Worm (Caenorhabditis elegans) whole organism, early embryonic: ENCODE measurements around the gene F22E5.17.

Experiments
- B0310.2 ChIP-seq: sonication (generic microtip); optimal IDR thresholded peaks from 2 replicates; lab custom pipeline; 2016; ENCODE audit warnings: mild to moderate bottlenecking, missing genetic modification characterization, missing compliant biosample characterization
- F13C5.2 ChIP-seq: sonication (generic microtip); optimal IDR thresholded peaks from 2 replicates; lab custom pipeline; 2017; ENCODE audit warnings: mild to moderate bottlenecking, missing genetic modification characterization, inconsistent platforms, missing compliant biosample characterization
- aly-1 ChIP-seq: sonication (generic microtip); optimal IDR thresholded peaks from 2 replicates; lab custom pipeline; 2016; ENCODE audit warnings: missing genetic modification characterization, missing compliant biosample characterization
- ama-1 ChIP-seq: fragments of 150-350 bp; optimal IDR thresholded peaks from 2 replicates; lab custom pipeline; 2014
- ceh-13 ChIP-seq: fragments of 200-800 bp; sonication (Bioruptor generic); optimal IDR thresholded peaks from 2 replicates; lab custom pipeline; 2018; ENCODE audit warnings: mild to moderate bottlenecking, missing genetic modification characterization, missing compliant biosample characterization
- ceh-36 ChIP-seq: sonication (generic microtip); optimal IDR thresholded peaks from 2 replicates; lab custom pipeline; 2016; ENCODE audit warnings: missing genetic modification characterization, inconsistent platforms, missing compliant biosample characterization
- ets-7 ChIP-seq: sonication (generic microtip); optimal IDR thresholded peaks from 2 replicates; lab custom pipeline; 2016; ENCODE audit warnings: missing genotype, missing genetic modification characterization, missing compliant biosample characterization
- flt-1 ChIP-seq: fragments of 200-800 bp; sonication (Bioruptor generic); IDR thresholded peaks from 2 replicates; pipeline ENCODE4 v1.3.6; 2022; ENCODE audit warnings: missing genetic modification characterization, missing compliant biosample characterization
- hmbx-1 ChIP-seq: sonication (generic microtip); optimal IDR thresholded peaks from 2 replicates; lab custom pipeline; 2016; ENCODE audit warnings: mild to moderate bottlenecking, missing genetic modification characterization, missing compliant biosample characterization
- hmg-4 ChIP-seq: fragments of 200-800 bp; sonication (Bioruptor generic); optimal IDR thresholded peaks from 2 replicates; lab custom pipeline; 2018; ENCODE audit warnings: mild to moderate bottlenecking, missing genetic modification characterization, missing compliant biosample characterization
- hnd-1 ChIP-seq: sonication (generic microtip); optimal IDR thresholded peaks from 2 replicates; lab custom pipeline; 2016; ENCODE audit warnings: missing genetic modification characterization, missing compliant biosample characterization
- pes-1 ChIP-seq: fragments of 200-800 bp; sonication (Bioruptor generic); IDR thresholded peaks from 2 replicates; pipeline ENCODE4 v1.3.6; 2022; ENCODE audit warnings: missing genetic modification reagents, missing genetic modification characterization, missing compliant biosample characterization
- scrt-1 ChIP-seq: fragments of 200-800 bp; sonication (Bioruptor generic); IDR thresholded peaks from 2 replicates; pipeline ENCODE4 v1.3.6; 2022; ENCODE audit warnings: missing genetic modification characterization, missing compliant biosample characterization
- sea-1 ChIP-seq: fragments of 200-800 bp; sonication (Bioruptor generic); conservative IDR thresholded peaks from 2 replicates; pipeline ENCODE4 v1.3.6; 2022; ENCODE audit warnings: missing genetic modification characterization, missing compliant biosample characterization
- tbx-11 ChIP-seq: fragments of 200-800 bp; sonication (Bioruptor generic); IDR thresholded peaks from 2 replicates; pipeline ENCODE4 v1.3.6; 2022; ENCODE audit warnings: missing genetic modification characterization, missing compliant biosample characterization
- tbx-37 ChIP-seq: fragments of 200-800 bp; sonication (Bioruptor generic); conservative IDR thresholded peaks from 2 replicates; pipeline ENCODE4 v1.3.6; 2022; ENCODE audit warnings: missing genetic modification reagents, missing genetic modification characterization, missing compliant biosample characterization
- tra-4 ChIP-seq: sonication (generic microtip); optimal IDR thresholded peaks from 2 replicates; lab custom pipeline; 2017; ENCODE audit warnings: missing genetic modification characterization, missing compliant biosample characterization

The F22E5.17 gene

DNA sequence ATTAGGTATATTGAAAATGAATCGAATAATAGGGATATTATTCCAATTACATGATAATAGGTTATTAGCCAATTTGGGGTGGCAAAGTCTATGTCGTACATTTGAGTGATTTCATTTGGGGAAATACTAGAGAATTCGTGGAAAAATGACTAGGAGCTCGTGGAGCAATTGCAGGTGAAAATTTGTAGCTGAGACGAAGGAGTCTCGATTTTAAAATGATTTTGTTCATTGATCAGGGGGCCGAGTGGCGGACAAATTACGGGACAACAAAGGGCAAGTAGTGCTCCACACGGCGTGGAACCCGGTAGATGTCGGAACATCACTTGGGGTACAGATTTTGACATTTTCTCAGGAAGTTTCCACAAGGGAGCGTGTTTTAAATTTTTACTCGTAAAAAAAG, 20.5 kb downstream of the F22E5.17 start, which contains the start of gene sri-62:
Gene sri-62, minus strand, starts transcription at position 101 of the 400 bp plus-strand sequence.
- TF ChIP-seq ama-1, result no peak
- no peak for TF ChIP-seq F13C5.2
- TF ChIP-seq tbx-37, result no peak
- no peak for TF ChIP-seq aly-1 (tag; lab: Kevin White, UChicago)

DNA sequence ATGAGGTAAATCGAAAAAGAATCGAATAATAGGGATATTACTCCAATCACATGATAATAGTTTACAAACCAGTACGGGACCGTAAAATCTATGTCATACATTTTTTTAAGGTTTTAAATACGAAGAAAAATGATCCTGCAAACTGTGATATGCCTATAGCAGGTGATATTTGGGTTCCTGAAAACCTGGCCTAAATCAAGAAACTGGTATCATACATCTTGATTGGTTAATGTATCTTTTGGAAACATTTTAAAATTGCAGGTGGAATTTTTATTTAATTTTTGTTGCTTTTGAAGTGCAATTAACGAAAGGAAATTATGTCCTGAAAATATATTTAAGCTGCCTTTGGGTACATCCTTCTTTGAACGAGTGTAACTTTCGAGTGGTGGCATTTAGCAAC, 22.4 kb downstream of the F22E5.17 start, which contains the start of gene sri-61:
Gene sri-61, minus strand, starts transcription at position 101 of the 400 bp plus-strand sequence.
- TF ChIP-seq tbx-37, result no peak
- TF ChIP-seq flt-1 (GFP tag; lab: Robert Waterston, UW), result no peak
- no peak for TF ChIP-seq aly-1 (tag; lab: Kevin White, UChicago)
- TF ChIP-seq hmg-4, result no peak
- TF ChIP-seq scrt-1, result no peak
- TF ChIP-seq F13C5.2, result no peak

DNA sequence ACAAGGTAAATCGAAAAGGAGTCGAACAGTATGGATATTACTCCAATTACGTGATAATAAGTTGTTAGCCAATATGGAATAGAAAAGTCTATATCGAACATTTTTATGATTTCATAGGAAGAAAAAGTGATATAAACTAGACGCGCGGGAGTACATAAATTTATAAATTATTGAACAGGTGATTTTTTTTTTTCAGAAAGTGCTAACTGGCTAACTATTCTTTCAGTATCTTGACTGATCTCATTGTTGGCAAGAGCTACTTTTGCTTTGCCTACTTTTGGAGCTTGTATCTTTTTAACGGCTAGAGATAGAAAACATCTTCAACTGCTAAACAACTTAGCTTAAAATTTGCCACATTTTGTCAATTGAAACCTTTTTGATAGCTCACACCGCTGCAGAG, 24.9 kb downstream of the F22E5.17 start, which contains the start of gene sri-60:
Gene sri-60, minus strand, starts transcription at position 101 of the 400 bp plus-strand sequence.
- TF ChIP-seq hmbx-1, result no peak
- no peak for TF ChIP-seq ama-1
- TF ChIP-seq tbx-37, result no peak
- TF ChIP-seq F13C5.2, result no peak
- no peak for TF ChIP-seq tbx-11 (GFP tag; lab: Robert Waterston, UW)
- no peak for TF ChIP-seq aly-1 (tag; lab: Kevin White, UChicago)
- TF ChIP-seq flt-1 (GFP tag; lab: Robert Waterston, UW), result no peak
- TF ChIP-seq scrt-1, result no peak
- TF ChIP-seq ceh-36, result no peak
- no peak for TF ChIP-seq pes-1
- no peak for TF ChIP-seq tra-4 (tag; lab: Kevin White, UChicago)
- no peak for TF ChIP-seq sea-1 (GFP tag; lab: Robert Waterston, UW)
- no peak for TF ChIP-seq hmg-4
- no peak for TF ChIP-seq ets-7 (tag; lab: Kevin White, UChicago)
- no peak for TF ChIP-seq ceh-13 (GFP tag; lab: Kevin White, UChicago)
- no peak for TF ChIP-seq hnd-1

DNA sequence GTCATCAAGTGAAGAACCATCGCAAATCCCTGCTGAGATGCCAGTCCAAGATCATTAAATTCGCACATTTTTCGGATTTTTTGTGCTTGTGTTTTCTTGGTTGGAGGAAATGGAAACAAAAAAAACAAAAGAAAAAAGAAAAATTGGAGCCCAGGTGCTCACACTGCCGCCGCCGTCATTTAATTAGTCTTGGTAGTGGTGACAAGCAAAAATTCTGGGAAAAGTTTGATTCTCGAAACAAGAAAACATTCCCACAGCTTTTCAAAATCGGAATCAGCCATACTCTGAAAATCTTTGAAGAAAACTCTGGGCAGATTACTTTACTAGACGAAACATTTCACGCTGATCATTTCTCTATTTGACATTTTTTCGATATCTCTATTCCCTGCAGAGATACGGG, 27.4 kb downstream of the F22E5.17 start, which contains the start of gene srh-128:
Gene srh-128, minus strand, starts transcription at position 101 of the 400 bp plus-strand sequence.
- TF ChIP-seq sea-1 (GFP tag; lab: Robert Waterston, UW), result no peak
- no peak for TF ChIP-seq flt-1 (GFP tag; lab: Robert Waterston, UW)
- TF ChIP-seq ceh-36, result no peak

DNA sequence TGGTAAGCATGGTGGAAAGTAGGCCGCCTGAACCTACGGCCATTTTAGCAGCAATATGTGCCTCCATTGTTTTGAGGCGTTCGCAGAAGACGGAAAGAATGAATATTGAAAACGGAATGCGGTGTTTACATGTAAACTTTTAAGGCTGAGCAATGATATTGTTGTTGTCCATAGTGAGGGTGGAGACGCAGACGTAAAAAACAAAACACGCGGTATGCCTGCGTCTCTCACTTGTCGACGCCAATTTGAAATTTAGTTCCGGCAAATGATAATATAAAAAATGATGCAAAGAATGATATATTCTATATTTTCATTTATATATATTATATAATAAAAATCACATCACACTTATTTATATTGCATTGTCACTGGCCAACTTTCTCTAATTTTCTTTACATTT, 30.0 kb downstream of the F22E5.17 start, which contains the start of gene Y47G7B.2:
Gene Y47G7B.2, minus strand, starts transcription at position 143 of the 400 bp plus-strand sequence.
- TF ChIP-seq ceh-13 (GFP tag; lab: Kevin White, UChicago) (no peak), ama-1 (no peak)

DNA sequence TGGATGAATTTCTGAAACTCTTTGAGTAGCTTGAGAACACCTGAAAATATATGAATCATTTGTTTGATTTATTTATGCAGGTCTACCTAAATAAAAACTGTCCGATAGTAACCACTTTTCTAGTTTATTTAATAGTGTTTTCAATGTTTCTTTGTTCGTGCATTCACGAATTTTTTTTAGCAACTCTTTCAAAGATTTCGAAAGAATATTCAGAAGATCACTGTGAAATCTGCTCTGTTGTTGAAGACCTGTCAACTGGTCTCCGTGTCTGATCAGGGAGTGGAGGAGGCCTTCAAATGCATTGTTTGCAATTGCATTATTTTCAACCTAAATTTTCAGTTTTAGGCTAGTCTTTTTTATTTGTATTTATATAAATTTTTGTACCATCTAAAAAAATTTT, 32.1 kb downstream of the F22E5.17 start, which contains the start of gene T05A8.1:
Gene T05A8.1, minus strand, starts transcription at position 101 of the 400 bp plus-strand sequence.
- TF ChIP-seq ceh-36, result no peak
- no peak for TF ChIP-seq hnd-1
- no peak for TF ChIP-seq B0310.2 (tag; lab: Kevin White, UChicago)
- no peak for TF ChIP-seq flt-1 (GFP tag; lab: Robert Waterston, UW)
- TF ChIP-seq scrt-1, result no peak
- TF ChIP-seq ets-7 (tag; lab: Kevin White, UChicago), result no peak

DNA sequence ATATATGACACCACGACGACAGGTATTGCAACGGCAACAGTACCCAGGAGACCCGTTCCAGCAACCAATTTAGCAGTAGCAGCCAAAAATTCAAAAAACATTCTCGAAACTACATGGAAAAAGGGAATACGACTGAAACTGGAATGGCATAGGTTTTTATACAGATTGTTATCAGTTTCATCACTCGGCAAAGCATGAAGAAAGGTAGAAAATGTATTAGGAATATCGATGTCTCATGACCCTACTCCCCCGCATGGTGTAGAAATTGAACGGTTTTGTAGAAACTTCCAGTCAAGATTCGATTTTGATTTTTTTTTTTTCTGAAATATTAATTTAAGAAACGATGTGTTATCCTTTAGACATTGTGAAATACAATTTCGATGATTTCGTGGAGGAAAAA, 33.1 kb downstream of the F22E5.17 start, which contains the start of gene T05A8.2:
Gene T05A8.2, minus strand, starts transcription at position 101 of the 400 bp plus-strand sequence.
- TF ChIP-seq B0310.2 (tag; lab: Kevin White, UChicago) (no peak), ceh-36 (no peak), ets-7 (tag; lab: Kevin White, UChicago) (no peak), tbx-37 (no peak), aly-1 (tag; lab: Kevin White, UChicago) (no peak)

DNA sequence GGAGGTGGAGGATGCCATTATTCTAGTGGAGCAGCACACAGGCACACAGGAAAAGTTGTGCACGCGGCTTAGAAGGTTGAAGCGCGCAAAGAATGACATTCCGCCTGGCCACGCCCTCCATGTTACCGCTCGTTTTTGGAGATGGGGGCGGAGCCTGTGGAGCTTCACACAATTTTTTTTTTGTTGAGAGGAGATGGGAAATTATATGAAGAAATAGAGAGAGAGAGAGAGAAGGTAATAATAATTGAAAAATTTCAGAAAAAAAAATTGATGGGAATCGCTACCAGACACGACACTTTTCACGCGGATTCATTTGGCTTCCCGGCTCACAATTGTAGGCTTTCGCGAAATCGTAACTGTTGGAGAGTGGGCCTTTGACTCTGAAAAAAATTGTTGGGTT, 39.5 kb downstream of the F22E5.17 start, which contains the start of gene T05A8.3:
Gene T05A8.3, minus strand, starts transcription at position 101 of the 400 bp plus-strand sequence.
- TF ChIP-seq tra-4 (tag; lab: Kevin White, UChicago), result no peak
- no peak for TF ChIP-seq flt-1 (GFP tag; lab: Robert Waterston, UW)
- no peak for TF ChIP-seq sea-1 (GFP tag; lab: Robert Waterston, UW)
- TF ChIP-seq hmbx-1, result no peak
- no peak for TF ChIP-seq B0310.2 (tag; lab: Kevin White, UChicago)
- no peak for TF ChIP-seq ceh-13 (GFP tag; lab: Kevin White, UChicago)
- no peak for TF ChIP-seq F13C5.2
- TF ChIP-seq tbx-11 (GFP tag; lab: Robert Waterston, UW), result no peak
- TF ChIP-seq aly-1 (tag; lab: Kevin White, UChicago), result no peak
- TF ChIP-seq ama-1, result no peak
- no peak for TF ChIP-seq pes-1
- no peak for TF ChIP-seq hmg-4

DNA sequence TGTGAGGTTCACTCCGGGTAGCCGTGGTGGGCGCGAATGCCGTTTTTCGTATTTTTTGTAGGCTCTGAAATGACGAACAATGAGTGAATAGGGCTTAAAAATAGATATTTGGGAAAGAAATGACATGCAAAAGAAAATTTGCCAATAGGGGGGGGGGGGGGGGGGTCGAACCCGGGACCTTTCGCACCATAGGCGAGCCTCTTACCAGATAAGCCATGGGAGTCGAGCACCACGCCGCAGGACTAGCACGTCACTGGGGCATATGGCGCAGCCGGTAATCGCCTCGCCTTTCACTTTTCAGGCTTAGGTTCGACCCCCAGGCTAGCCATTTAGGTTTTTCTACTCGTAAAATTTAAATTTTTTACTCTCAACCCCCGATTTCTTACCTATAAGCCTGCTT, 41.4 kb downstream of the F22E5.17 start:
- TF ChIP-seq scrt-1 (no peak), hmbx-1 (no peak), aly-1 (tag; lab: Kevin White, UChicago) (no peak)

DNA sequence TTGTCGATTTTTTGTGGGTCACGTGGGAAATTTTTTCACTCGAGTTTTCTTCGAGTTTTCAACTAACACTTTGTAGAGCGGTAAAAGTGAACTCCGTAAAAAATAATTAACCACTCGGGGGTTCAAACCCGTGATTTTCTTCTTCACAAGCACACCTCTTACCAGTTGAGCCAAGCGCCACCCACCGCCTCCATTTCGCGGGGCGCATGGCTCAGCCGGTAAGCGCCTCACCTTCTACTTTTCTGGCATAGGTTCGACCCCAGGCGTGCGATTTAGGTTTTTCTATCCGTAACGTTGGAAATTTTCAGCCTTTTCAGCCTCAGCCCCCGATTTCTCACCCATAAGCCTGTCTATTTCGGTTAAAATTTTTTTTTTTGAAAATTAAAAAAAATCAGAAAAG, 44.2 kb downstream of the F22E5.17 start:
- TF ChIP-seq scrt-1 (no peak), tbx-11 (GFP tag; lab: Robert Waterston, UW) (no peak), hnd-1 (no peak), hmbx-1 (no peak), tbx-37 (no peak), pes-1 (no peak), aly-1 (tag; lab: Kevin White, UChicago) (no peak), tra-4 (tag; lab: Kevin White, UChicago) (no peak), ceh-13 (GFP tag; lab: Kevin White, UChicago) (no peak), flt-1 (GFP tag; lab: Robert Waterston, UW) (no peak), ceh-36 (no peak), ama-1 (no peak), F13C5.2 (no peak), ets-7 (tag; lab: Kevin White, UChicago) (no peak), hmg-4 (no peak)
